Fruit fly (Drosophila melanogaster) whole organism, prepupa: ENCODE measurements around the gene CG3345.

Experiments used
- Blimp-1 ChIP-seq: fragments of 200-800 bp; sonication (Bioruptor generic); optimal IDR thresholded peaks from 3 replicates; lab custom pipeline; 2017; ENCODE audit warnings: missing biosample characterization, missing genetic modification characterization, mild to moderate bottlenecking, moderate library complexity, missing genetic modification reagents
- CG10631 ChIP-seq: fragments of 200-800 bp; sonication (Bioruptor generic); optimal IDR thresholded peaks from 2 replicates; lab custom pipeline; 2016; ENCODE audit warnings: missing biosample characterization, missing genetic modification characterization
- CG11294 ChIP-seq: fragments of 200-800 bp; sonication (Bioruptor generic); IDR thresholded peaks from 2 replicates; pipeline ENCODE4 v1.3.6; 2022; ENCODE audit warnings: missing biosample characterization, missing genetic modification characterization
- CG15336 ChIP-seq: fragments of 200-800 bp; sonication (Bioruptor generic); IDR thresholded peaks from 2 replicates; pipeline ENCODE4 v1.3.6; 2022; ENCODE audit warnings: missing biosample characterization, missing genetic modification characterization
- CG1621 ChIP-seq: fragments of 200-800 bp; sonication (Bioruptor generic); optimal IDR thresholded peaks from 3 replicates; lab custom pipeline; 2018; ENCODE audit warnings: missing biosample characterization, mild to moderate bottlenecking, missing genetic modification characterization
- CG16779 ChIP-seq: fragments of 200-800 bp; sonication (Bioruptor generic); optimal IDR thresholded peaks from 3 replicates; lab custom pipeline; 2017; ENCODE audit warnings: missing biosample characterization, mild to moderate bottlenecking, missing genetic modification characterization
- CG3032 ChIP-seq: fragments of 200-800 bp; optimal IDR thresholded peaks from 2 replicates; lab custom pipeline; 2019; ENCODE audit warnings: missing biosample characterization, mild to moderate bottlenecking, missing genetic modification characterization, moderate library complexity
- CG31627 ChIP-seq: fragments of 200-800 bp; sonication (Bioruptor generic); optimal IDR thresholded peaks from 3 replicates; lab custom pipeline; 2016; ENCODE audit warnings: missing biosample characterization, missing genetic modification characterization
- CG32006 ChIP-seq: fragments of 200-800 bp; sonication (Bioruptor generic); optimal IDR thresholded peaks from 3 replicates; lab custom pipeline; 2017; ENCODE audit warnings: missing biosample characterization, mild to moderate bottlenecking, missing genetic modification characterization
- CG34406 ChIP-seq: fragments of 200-800 bp; sonication (Bioruptor generic); optimal IDR thresholded peaks from 3 replicates; lab custom pipeline; 2016; ENCODE audit warnings: missing biosample characterization, missing genetic modification characterization
- CG3919 ChIP-seq: fragments of 200-800 bp; sonication (Bioruptor generic); optimal IDR thresholded peaks from 3 replicates; lab custom pipeline; 2016; ENCODE audit warnings: missing biosample characterization, missing genetic modification characterization
- CG4318 ChIP-seq: fragments of 200-800 bp; sonication (Bioruptor generic); optimal IDR thresholded peaks from 3 replicates; lab custom pipeline; 2017; ENCODE audit warnings: missing biosample characterization, mild to moderate bottlenecking, missing genetic modification characterization
- CG6163 ChIP-seq: fragments of 200-800 bp; sonication (Bioruptor generic); IDR thresholded peaks from 3 replicates; pipeline ENCODE4 v1.3.6; 2022; ENCODE audit warnings: missing biosample characterization, missing genetic modification characterization
- CG6276 ChIP-seq: fragments of 200-800 bp; sonication (Bioruptor generic); optimal IDR thresholded peaks from 2 replicates; lab custom pipeline; 2017; ENCODE audit warnings: missing biosample characterization, mild to moderate bottlenecking, missing genetic modification characterization
- CG6808 ChIP-seq: fragments of 200-800 bp; sonication (Bioruptor generic); optimal IDR thresholded peaks from 3 replicates; lab custom pipeline; 2017; ENCODE audit warnings: missing biosample characterization, missing genetic modification characterization, mild to moderate bottlenecking, moderate library complexity, missing genetic modification reagents
- CG6854 ChIP-seq: fragments of 200-800 bp; sonication (Bioruptor generic); optimal IDR thresholded peaks from 2 replicates; lab custom pipeline; 2017; ENCODE audit warnings: missing biosample characterization, mild to moderate bottlenecking, missing genetic modification characterization
- CG7368 ChIP-seq: fragments of 200-800 bp; sonication (Bioruptor generic); optimal IDR thresholded peaks from 3 replicates; lab custom pipeline; 2016; ENCODE audit warnings: missing biosample characterization, missing genetic modification characterization
- CG8119 ChIP-seq: fragments of 200-800 bp; sonication (Bioruptor generic); IDR thresholded peaks from 3 replicates; pipeline ENCODE4 v1.3.6; 2022; ENCODE audit warnings: missing biosample characterization, missing genetic modification characterization
- CG9139 ChIP-seq: fragments of 200-800 bp; sonication (Bioruptor generic); optimal IDR thresholded peaks from 3 replicates; lab custom pipeline; 2017; ENCODE audit warnings: missing biosample characterization, mild to moderate bottlenecking, missing genetic modification characterization
- Eip75B ChIP-seq: fragments of 200-800 bp; sonication (Bioruptor generic); optimal IDR thresholded peaks from 3 replicates; lab custom pipeline; 2016; ENCODE audit warnings: missing biosample characterization, missing genetic modification characterization
- Ets96B ChIP-seq: fragments of 200-800 bp; optimal IDR thresholded peaks from 2 replicates; lab custom pipeline; 2019; ENCODE audit warnings: missing biosample characterization, mild to moderate bottlenecking, missing genetic modification characterization, moderate library complexity
- Gug ChIP-seq: fragments of 200-800 bp; sonication (Bioruptor generic); IDR thresholded peaks from 2 replicates; pipeline ENCODE4 v1.3.6; 2022; ENCODE audit warnings: missing biosample characterization, missing genetic modification characterization
- Hr38 ChIP-seq: sonication (Bioruptor generic); optimal IDR thresholded peaks from 2 replicates; lab custom pipeline; 2016; ENCODE audit warnings: missing biosample characterization, missing genetic modification characterization
- Hr39 ChIP-seq: fragments of 200-800 bp; sonication (Bioruptor generic); optimal IDR thresholded peaks from 2 replicates; lab custom pipeline; 2016; ENCODE audit warnings: missing biosample characterization, missing genetic modification characterization
- Hr4 ChIP-seq: fragments of 200-800 bp; sonication (Bioruptor generic); optimal IDR thresholded peaks from 3 replicates; lab custom pipeline; 2016; ENCODE audit warnings: missing biosample characterization, missing genetic modification characterization
- Lpt ChIP-seq: fragments of 200-800 bp; sonication (Bioruptor generic); optimal IDR thresholded peaks from 3 replicates; lab custom pipeline; 2016; ENCODE audit warnings: missing biosample characterization, missing genetic modification characterization
- Met ChIP-seq: fragments of 200-800 bp; sonication (Bioruptor generic); optimal IDR thresholded peaks from 3 replicates; lab custom pipeline; 2016; ENCODE audit warnings: missing biosample characterization, missing genetic modification characterization
- OdsH ChIP-seq: fragments of 200-800 bp; sonication (Bioruptor generic); optimal IDR thresholded peaks from 3 replicates; lab custom pipeline; 2016; ENCODE audit warnings: missing biosample characterization, missing genetic modification characterization
- Sox14 ChIP-seq: fragments of 200-800 bp; sonication (Bioruptor generic); optimal IDR thresholded peaks from 3 replicates; lab custom pipeline; 2016; ENCODE audit warnings: missing biosample characterization, missing genetic modification characterization
- Sox15 ChIP-seq: fragments of 200-800 bp; sonication (Bioruptor generic); optimal IDR thresholded peaks from 3 replicates; lab custom pipeline; 2016; ENCODE audit warnings: missing biosample characterization, missing genetic modification characterization
- achi ChIP-seq: fragments of 200-800 bp; sonication (Bioruptor generic); optimal IDR thresholded peaks from 3 replicates; lab custom pipeline; 2016; ENCODE audit warnings: missing biosample characterization, missing genetic modification characterization
- acj6 ChIP-seq: fragments of 200-800 bp; sonication (Bioruptor generic); optimal IDR thresholded peaks from 3 replicates; lab custom pipeline; 2016; ENCODE audit warnings: missing biosample characterization, missing genetic modification characterization
- cyc ChIP-seq: fragments of 200-800 bp; sonication (Bioruptor generic); optimal IDR thresholded peaks from 3 replicates; lab custom pipeline; 2016; ENCODE audit warnings: missing biosample characterization, missing genetic modification characterization
- dac ChIP-seq: fragments of 200-800 bp; sonication (Bioruptor generic); optimal IDR thresholded peaks from 2 replicates; lab custom pipeline; 2017; ENCODE audit warnings: missing biosample characterization, mild to moderate bottlenecking, missing genetic modification characterization
- dsx ChIP-seq: fragments of 200-800 bp; optimal IDR thresholded peaks from 3 replicates; lab custom pipeline; 2019; ENCODE audit warnings: missing biosample characterization, mild to moderate bottlenecking, missing genetic modification characterization, moderate library complexity; ENCODE audit not compliant: poor library complexity, severe bottlenecking
- eg ChIP-seq: fragments of 200-800 bp; sonication (Bioruptor generic); IDR thresholded peaks from 3 replicates; pipeline ENCODE4 v1.3.6; 2022; ENCODE audit warnings: missing biosample characterization, missing genetic modification characterization
- fd59A ChIP-seq: fragments of 200-800 bp; sonication (Bioruptor generic); optimal IDR thresholded peaks from 2 replicates; lab custom pipeline; 2017; ENCODE audit warnings: missing biosample characterization, mild to moderate bottlenecking, missing genetic modification characterization, missing genetic modification reagents
- lz ChIP-seq: fragments of 200-800 bp; sonication (Bioruptor generic); optimal IDR thresholded peaks from 3 replicates; lab custom pipeline; 2016; ENCODE audit warnings: missing biosample characterization, missing genetic modification characterization
- net ChIP-seq: fragments of 200-800 bp; sonication (Bioruptor generic); optimal IDR thresholded peaks from 3 replicates; lab custom pipeline; 2016; ENCODE audit warnings: missing biosample characterization, missing genetic modification characterization
- salr ChIP-seq, 2 experiments: fragments of 200-800 bp; sonication (Bioruptor generic); optimal IDR thresholded peaks; 3 replicates each; lab custom pipeline; 2016 to 2018; ENCODE audit warnings: missing biosample characterization in 2 of 2, missing genetic modification characterization in 2 of 2, mild to moderate bottlenecking in 1 of 2
- spab ChIP-seq: fragments of 200-800 bp; sonication (Bioruptor generic); optimal IDR thresholded peaks from 2 replicates; lab custom pipeline; 2017; ENCODE audit warnings: missing biosample characterization, mild to moderate bottlenecking, missing genetic modification characterization, missing genetic modification reagents
- ss ChIP-seq, 2 experiments: fragments of 200-800 bp; sonication (Bioruptor generic); optimal IDR thresholded peaks; 2 replicates in 1 of 2; 3 replicates in 1 of 2; lab custom pipeline; 2017 to 2018; ENCODE audit warnings: mild to moderate bottlenecking in 2 of 2, missing biosample characterization in 2 of 2, missing genetic modification characterization in 2 of 2, moderate library complexity in 1 of 2
- svp ChIP-seq: fragments of 200-800 bp; sonication (Bioruptor generic); peaks from one replicate; lab custom pipeline; 2016; ENCODE audit warnings: missing biosample characterization, missing genetic modification characterization
- topi ChIP-seq: fragments of 200-800 bp; sonication (Bioruptor generic); optimal IDR thresholded peaks from 3 replicates; lab custom pipeline; 2016; ENCODE audit warnings: missing biosample characterization, missing genetic modification characterization
- vri ChIP-seq: fragments of 200-800 bp; sonication (Bioruptor generic); optimal IDR thresholded peaks from 3 replicates; lab custom pipeline; 2016; ENCODE audit warnings: missing biosample characterization, mild to moderate bottlenecking, missing genetic modification characterization

CG3345 gene

dm6 chr2L:241415-241814 is 27.5 kb upstream of the CG3345 start:
- TF ChIP-seq achi (GFP tag; lab: Kevin White, UChicago) (no peak), CG9139 (GFP tag; lab: Kevin White, UChicago) (no peak), CG6808 (GFP tag; lab: Kevin White, UChicago) (no peak), Hr39 (no peak), CG3032 (tag; lab: Kevin White, UChicago) (no peak), Hr4 (GFP tag; lab: Kevin White, UChicago) (no peak), spab (GFP tag; lab: Kevin White, UChicago) (no peak), Eip75B (GFP tag; lab: Kevin White, UChicago) (no peak), ss (GFP tag; optimal IDR thresholded peaks at IDR 0.05; lab: Kevin White, UChicago) (no peak), CG32006 (GFP tag; lab: Kevin White, UChicago) (no peak)

- TF ChIP-seq salr (GFP tag; optimal IDR thresholded peaks at IDR 0.05; lab: Kevin White, UChicago) (no peak), achi (GFP tag; lab: Kevin White, UChicago) (no peak), CG3032 (tag; lab: Kevin White, UChicago) (no peak)
These were observed 25.8 kb upstream of the CG3345 start for dm6 chr2L:243123-243522.

- TF ChIP-seq CG31627 (GFP tag; lab: Kevin White, UChicago) (no peak), CG32006 (GFP tag; lab: Kevin White, UChicago) (peak; percentile 88), Sox14 (GFP tag; lab: Kevin White, UChicago) (no peak), achi (GFP tag; lab: Kevin White, UChicago) (no peak), CG34406 (GFP tag; lab: Kevin White, UChicago) (no peak), Sox15 (GFP tag; lab: Kevin White, UChicago) (no peak), CG4318 (peak; percentile 76), CG3919 (no peak), salr (GFP tag; optimal IDR thresholded peaks at IDR 0.05; lab: Kevin White, UChicago) (no peak), Hr4 (GFP tag; lab: Kevin White, UChicago) (peak; percentile 27), Eip75B (GFP tag; lab: Kevin White, UChicago) (no peak), CG7368 (GFP tag; lab: Kevin White, UChicago) (no peak), Ets96B (tag; lab: Kevin White, UChicago) (no peak), spab (GFP tag; lab: Kevin White, UChicago) (no peak), topi (GFP tag; lab: Kevin White, UChicago) (no peak), Met (no peak), Hr38 (GFP tag; lab: Kevin White, UChicago) (no peak), CG6276 (GFP tag; lab: Kevin White, UChicago) (peak; percentile 79), Lpt (peak; percentile 80), Gug (GFP tag; lab: Robert Waterston, UW) (peak; percentile 64), acj6 (no peak), eg (GFP tag; lab: Robert Waterston, UW) (peak; percentile 90), dac (GFP tag; lab: Kevin White, UChicago) (peak; percentile 63), net (GFP tag; lab: Kevin White, UChicago) (peak; percentile 50), CG6854 (GFP tag; lab: Kevin White, UChicago) (no peak), cyc (GFP tag; lab: Kevin White, UChicago) (no peak), dsx (no peak), OdsH (GFP tag; lab: Kevin White, UChicago) (no peak), CG8119 (GFP tag; lab: Robert Waterston, UW) (peak; percentile 93), fd59A (GFP tag; lab: Kevin White, UChicago) (no peak), lz (GFP tag; lab: Kevin White, UChicago) (no peak), svp (GFP tag; lab: Kevin White, UChicago) (no peak), CG11294 (GFP tag; lab: Robert Waterston, UW) (peak; percentile 37; the same call in 1 of the 2 replicates), CG15336 (GFP tag; lab: Robert Waterston, UW) (peak; percentile 92), vri (no peak), CG16779 (tag; lab: Kevin White, UChicago) (peak; percentile 11), CG1621 (tag; lab: Kevin White, UChicago) (no peak), CG3032 (tag; lab: Kevin White, UChicago) (no peak), CG10631 (GFP tag; lab: Kevin White, UChicago) (peak; percentile 28), Blimp-1 (GFP tag; lab: Kevin White, UChicago) (no peak), CG6163 (peak; percentile 78)
These were observed 25.1 kb upstream of the CG3345 start for dm6 chr2L:243819-244218.
